Fruit fly (Drosophila melanogaster): ENCODE data around the gene NimC4.

NimC4 gene

dm6 chr2L:14019654-14020053, 27.7 kb upstream of the NimC4 start:
- TF ChIP-seq Myb (GFP tag; optimal IDR thresholded peaks at IDR 0.05) = no peak
- TF ChIP-seq CG8478 (optimal IDR thresholded peaks at IDR 0.05) = peak; percentile 89
- 0 out of 3 replicates have a peak, but pooled peaks have one; percentile 24 for TF ChIP-seq Dbx (GFP tag; IDR thresholded peaks at IDR 0.05)
- peak; percentile 73 for TF ChIP-seq Ets65A (GFP tag)
- peak; percentile 58 for TF ChIP-seq Med (GFP tag)
- 0 out of 3 replicates have a peak, but pooled peaks have one; percentile 14 for TF ChIP-seq ken (GFP tag; IDR thresholded peaks at IDR 0.05)
- no peak for TF ChIP-seq CG6689 (GFP tag; IDR thresholded peaks at IDR 0.05)

DNA sequence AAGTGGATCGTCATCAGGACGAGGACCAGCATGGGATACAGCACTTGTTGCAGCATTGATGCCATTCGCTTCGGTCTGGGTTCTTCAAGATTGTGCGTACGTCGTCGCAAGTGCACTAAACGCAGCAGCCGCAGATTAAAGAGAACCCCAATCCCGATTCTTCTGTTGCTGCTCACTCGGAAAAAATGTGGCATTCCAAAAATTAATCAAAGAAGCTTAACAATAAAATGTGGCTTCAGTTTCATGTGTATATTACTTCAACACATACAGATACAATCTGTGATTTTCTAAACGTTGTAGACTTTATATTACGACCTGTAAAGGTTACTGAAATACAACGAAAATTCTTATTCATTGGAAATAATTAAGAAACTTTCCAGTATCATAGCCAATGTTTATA, 27.3 kb upstream of the NimC4 start, which contains the start of gene NimC3:
Gene NimC3, minus strand, starts transcription at position 101 of the 400 bp plus-strand sequence.
- no peak for TF ChIP-seq CG31224 (GFP tag; IDR thresholded peaks at IDR 0.05)
- TF ChIP-seq CG17361 (GFP tag; IDR thresholded peaks at IDR 0.05) = no peak
- no peak for TF ChIP-seq CG18599 (GFP tag; optimal IDR thresholded peaks at IDR 0.05)
- no peak for TF ChIP-seq CG9817 (tag; optimal IDR thresholded peaks at IDR 0.05)
- no peak for TF ChIP-seq disco-r (GFP tag; optimal IDR thresholded peaks at IDR 0.05)
- TF ChIP-seq mam (GFP tag; optimal IDR thresholded peaks at IDR 0.05) = no peak
- TF ChIP-seq sc (optimal IDR thresholded peaks at IDR 0.05) = no peak
- no peak for TF ChIP-seq sc (GFP tag; optimal IDR thresholded peaks at IDR 0.05)
- TF ChIP-seq CG13424 (tag; optimal IDR thresholded peaks at IDR 0.05) = no peak
- TF ChIP-seq fd102C (GFP tag; optimal IDR thresholded peaks at IDR 0.05) = no peak
- TF ChIP-seq gsb-n (tag; optimal IDR thresholded peaks at IDR 0.05) = no peak
- TF ChIP-seq CG9932 (GFP tag; IDR thresholded peaks at IDR 0.05) = no peak

DNA sequence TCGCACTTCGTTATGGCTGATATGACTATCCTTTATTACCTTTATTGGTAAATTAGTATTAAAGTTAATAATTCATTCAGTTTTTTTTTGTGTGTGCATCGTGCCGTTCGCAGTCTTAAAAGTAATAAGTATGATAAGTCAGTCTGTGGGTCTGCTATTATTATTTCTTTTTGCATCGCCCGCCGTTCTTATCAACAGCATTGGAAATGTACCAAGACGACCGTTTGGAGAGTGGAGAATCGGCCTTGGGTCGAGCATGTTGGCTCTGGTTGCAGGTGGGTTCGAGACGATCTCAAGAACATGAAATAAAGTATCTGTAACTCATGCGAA, 26.9 kb upstream of the NimC4 start:
- TF ChIP-seq bowl (GFP tag; IDR thresholded peaks at IDR 0.05) (no peak), CG5180 (GFP tag; optimal IDR thresholded peaks at IDR 0.05) (peak; percentile 98), chif (GFP tag; optimal IDR thresholded peaks at IDR 0.05) (no peak)

DNA sequence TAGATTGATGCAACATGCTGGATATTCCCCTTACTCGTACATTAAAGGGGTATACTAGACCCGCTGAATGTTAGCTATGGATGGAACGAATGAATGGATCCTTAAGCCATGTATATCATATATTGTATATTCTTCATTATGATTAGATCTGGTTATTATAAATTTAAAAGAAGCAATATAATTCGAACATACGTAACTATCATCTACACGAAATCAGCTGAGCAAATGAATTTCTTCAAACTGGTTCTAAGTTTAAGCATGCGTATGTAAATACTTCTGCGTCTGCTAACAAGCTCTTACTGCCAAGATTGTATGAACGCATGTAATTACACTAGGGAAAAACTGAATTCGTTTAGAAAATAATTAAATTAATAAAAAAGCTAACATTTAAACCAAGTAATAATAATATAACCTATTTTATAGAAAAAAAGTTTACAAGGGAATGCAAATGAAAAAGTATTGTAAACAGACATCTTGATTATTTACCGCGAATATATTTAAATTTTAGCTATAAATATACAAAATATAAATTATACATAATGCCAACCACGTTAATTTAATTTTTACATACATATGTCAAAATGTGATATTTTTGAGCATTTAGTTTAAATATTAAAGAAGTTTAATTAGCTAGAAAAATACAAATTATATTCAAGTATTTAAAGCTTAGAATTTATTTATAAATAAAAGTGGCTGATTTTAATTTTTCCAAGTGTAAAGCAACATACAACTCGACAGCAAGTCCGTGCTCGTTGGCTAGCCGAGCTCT, 26.3 kb upstream of the NimC4 start:
- TF ChIP-seq ttk (GFP tag; IDR thresholded peaks at IDR 0.05) = peak; percentile 43; the same call in 1 of the 2 replicates
- no peak for TF ChIP-seq CG5180 (GFP tag; optimal IDR thresholded peaks at IDR 0.05)
- peak; percentile 44 for TF ChIP-seq CG1647 (GFP tag; optimal IDR thresholded peaks at IDR 0.05)
- TF ChIP-seq ab (GFP tag; optimal IDR thresholded peaks at IDR 0.05) = no peak
- TF ChIP-seq CG6765 (GFP tag; optimal IDR thresholded peaks at IDR 0.05) = peak; percentile 29
- TF ChIP-seq Tbp (GFP tag; optimal IDR thresholded peaks at IDR 0.05) = no peak
- TF ChIP-seq H15 (GFP tag; IDR thresholded peaks at IDR 0.05) = peak; percentile 15; the same call in 1 of the 3 replicates
- peak; percentile 53 for TF ChIP-seq Abd-B (GFP tag; optimal IDR thresholded peaks at IDR 0.05)
- TF ChIP-seq CG9817 (tag; optimal IDR thresholded peaks at IDR 0.05) = peak; percentile 10
- TF ChIP-seq fd102C (GFP tag; optimal IDR thresholded peaks at IDR 0.05) = no peak
- peak; percentile 57 for TF ChIP-seq CG2875 (GFP tag; optimal IDR thresholded peaks at IDR 0.05)
- no peak; the same call in 2 of the 3 replicates for TF ChIP-seq CG11093 (GFP tag; IDR thresholded peaks at IDR 0.05)
- no peak for TF ChIP-seq CG16779 (GFP tag; IDR thresholded peaks at IDR 0.05)
- TF ChIP-seq hth (optimal IDR thresholded peaks at IDR 0.05) = no peak
- TF ChIP-seq caup (GFP tag; optimal IDR thresholded peaks at IDR 0.05; ENCODE audit: severe bottlenecking) = peak; percentile 21
- peak; percentile 34; the same call in 1 of the 2 replicates for TF ChIP-seq Taf1 (GFP tag; IDR thresholded peaks at IDR 0.05)
- no peak for TF ChIP-seq Hey (tag; optimal IDR thresholded peaks at IDR 0.05)
- TF ChIP-seq CG7556 (GFP tag; optimal IDR thresholded peaks at IDR 0.05) = peak; percentile 91
- no peak for TF ChIP-seq CG7372 (GFP tag; IDR thresholded peaks at IDR 0.05)
- TF ChIP-seq CG14441 (GFP tag; IDR thresholded peaks at IDR 0.05) = peak; percentile 58
- TF ChIP-seq CG13624 (GFP tag; optimal IDR thresholded peaks at IDR 0.05) = peak; percentile 4
- TF ChIP-seq CG42726 (GFP tag; IDR thresholded peaks at IDR 0.05; ENCODE audit: partially characterized antibody) = no peak
- no peak for TF ChIP-seq wdn (GFP tag; IDR thresholded peaks at IDR 0.05)
- no peak for TF ChIP-seq CG4360 (GFP tag; IDR thresholded peaks at IDR 0.05)
- no peak for TF ChIP-seq CG7786 (GFP tag; optimal IDR thresholded peaks at IDR 0.05)
- TF ChIP-seq cg (GFP tag; optimal IDR thresholded peaks at IDR 0.05) = no peak
- peak; percentile 73 for TF ChIP-seq Hsf (GFP tag; optimal IDR thresholded peaks at IDR 0.05)
- TF ChIP-seq CG1603 (tag; optimal IDR thresholded peaks at IDR 0.05) = peak; percentile 90
